Worm (Caenorhabditis elegans) whole organism, L3 larva: Measurements from ENCODE around the gene tsen-2.
"Not testable (repeated sequence)": the region's sequence is repeated elsewhere in the genome, so short reads cannot be mapped to it uniquely, and the experiment has no call there.

Experiments
- aly-2 ChIP-seq: fragments of 150-350 bp; optimal IDR thresholded peaks from 2 replicates; lab custom pipeline; 2014; ENCODE audit warnings: missing biosample characterization, missing genetic modification characterization
- ceh-16 ChIP-seq: sonication (generic microtip); optimal IDR thresholded peaks from 2 replicates; lab custom pipeline; 2017; ENCODE audit warnings: missing biosample characterization, missing genetic modification characterization
- ceh-28 ChIP-seq: fragments of 150-350 bp; optimal IDR thresholded peaks from 2 replicates; lab custom pipeline; 2014; ENCODE audit warnings: missing biosample characterization, missing genetic modification reagents, missing genetic modification characterization
- egl-5 ChIP-seq: fragments of 150-350 bp; optimal IDR thresholded peaks from 2 replicates; lab custom pipeline; 2017; ENCODE audit warnings: missing biosample characterization, missing genetic modification reagents, missing genetic modification characterization, inconsistent platforms
- elt-2 ChIP-seq: sonication (generic microtip); optimal IDR thresholded peaks from 2 replicates; lab custom pipeline; 2016; ENCODE audit warnings: missing genetic modification reagents, mild to moderate bottlenecking, missing genetic modification characterization, missing compliant biosample characterization
- elt-3 ChIP-seq, 3 experiments: fragments of 150-350 bp in 1 of 3; sonication (generic microtip) in 2 of 3; optimal IDR thresholded peaks; 2 replicates in 2 of 3; 4 replicates in 1 of 3; lab custom pipeline; 2014 to 2017; ENCODE audit warnings: missing biosample characterization in 3 of 3, missing genetic modification characterization in 3 of 3
- eor-1 ChIP-seq, 2 experiments: fragments of 150-350 bp; optimal IDR thresholded peaks; 2 replicates each; lab custom pipeline; 2014 to 2018; ENCODE audit warnings: missing biosample characterization in 2 of 2, missing genetic modification characterization in 2 of 2
- jun-1 ChIP-seq: fragments of 150-350 bp; optimal IDR thresholded peaks from 2 replicates; lab custom pipeline; 2014; ENCODE audit warnings: missing biosample characterization, missing genetic modification reagents, missing genetic modification characterization
- lin-39 ChIP-seq: fragments of 150-350 bp; optimal IDR thresholded peaks from 2 replicates; lab custom pipeline; 2018; ENCODE audit warnings: missing biosample characterization, missing genetic modification reagents, missing genetic modification characterization
- lsy-12 ChIP-seq: sonication (generic microtip); optimal IDR thresholded peaks from 2 replicates; lab custom pipeline; 2016; ENCODE audit warnings: mild to moderate bottlenecking, missing genetic modification characterization, missing compliant biosample characterization
- mml-1 ChIP-seq: fragments of 150-350 bp; sonication (generic microtip); optimal IDR thresholded peaks from 3 replicates; lab custom pipeline; 2014; ENCODE audit warnings: missing biosample characterization, missing genetic modification characterization
- nfya-1 ChIP-seq: sonication (generic microtip); optimal IDR thresholded peaks from 2 replicates; lab custom pipeline; 2017; ENCODE audit warnings: missing genetic modification characterization, mild to moderate bottlenecking, missing compliant biosample characterization, antibody characterized with exemption, moderate library complexity; ENCODE audit not compliant: insufficient read depth
- nhr-11 ChIP-seq: fragments of 150-350 bp; optimal IDR thresholded peaks from 2 replicates; lab custom pipeline; 2014; ENCODE audit warnings: missing biosample characterization, missing genetic modification characterization
- nhr-12 ChIP-seq: fragments of 150-350 bp; optimal IDR thresholded peaks from 2 replicates; lab custom pipeline; 2014; ENCODE audit warnings: missing biosample characterization, missing genetic modification characterization
- nhr-23 ChIP-seq: fragments of 150-350 bp; optimal IDR thresholded peaks from 2 replicates; lab custom pipeline; 2014; ENCODE audit warnings: missing biosample characterization, missing genetic modification reagents, missing genetic modification characterization
- nhr-43 ChIP-seq: sonication (generic microtip); optimal IDR thresholded peaks from 2 replicates; lab custom pipeline; 2016; ENCODE audit warnings: mild to moderate bottlenecking, missing genetic modification characterization, missing compliant biosample characterization; ENCODE audit not compliant: poor library complexity, severe bottlenecking
- nhr-76 ChIP-seq: fragments of 150-350 bp; sonication (generic microtip); optimal IDR thresholded peaks from 5 replicates; lab custom pipeline; 2014; ENCODE audit warnings: missing biosample characterization, missing genetic modification characterization
- nhr-77 ChIP-seq: fragments of 150-350 bp; optimal IDR thresholded peaks from 2 replicates; lab custom pipeline; 2014; ENCODE audit warnings: missing biosample characterization, missing genetic modification characterization
- pha-4 ChIP-seq: fragments of 150-350 bp; optimal IDR thresholded peaks from 2 replicates; lab custom pipeline; 2014; ENCODE audit warnings: missing biosample characterization, missing genetic modification reagents, missing genetic modification characterization
- pqm-1 ChIP-seq: fragments of 150-350 bp; optimal IDR thresholded peaks from 2 replicates; lab custom pipeline; 2017; ENCODE audit warnings: missing biosample characterization, missing genetic modification characterization, inconsistent platforms
- sea-2 ChIP-seq: fragments of 150-350 bp; sonication (generic microtip); optimal IDR thresholded peaks from 4 replicates; lab custom pipeline; 2014; ENCODE audit warnings: missing biosample characterization, missing genetic modification reagents, missing genetic modification characterization
- skn-1 ChIP-seq: fragments of 150-350 bp; optimal IDR thresholded peaks from 2 replicates; lab custom pipeline; 2014; ENCODE audit warnings: missing biosample characterization, missing genetic modification characterization
- tbx-2 ChIP-seq: sonication (generic microtip); optimal IDR thresholded peaks from 2 replicates; lab custom pipeline; 2016; ENCODE audit warnings: mild to moderate bottlenecking, missing genetic modification characterization, missing compliant biosample characterization
- unc-39 ChIP-seq: sonication (generic microtip); optimal IDR thresholded peaks from 4 replicates; lab custom pipeline; 2017; ENCODE audit warnings: missing biosample characterization, missing genetic modification characterization
- unc-62 ChIP-seq: fragments of 150-350 bp; sonication (generic microtip); optimal IDR thresholded peaks from 4 replicates; lab custom pipeline; 2014; ENCODE audit warnings: missing biosample characterization, missing genetic modification reagents, missing genetic modification characterization
- ztf-11 ChIP-seq: fragments of 150-350 bp; optimal IDR thresholded peaks from 2 replicates; lab custom pipeline; 2014; ENCODE audit warnings: missing biosample characterization, missing genetic modification characterization
- ztf-4 ChIP-seq: fragments of 150-350 bp; optimal IDR thresholded peaks from 2 replicates; lab custom pipeline; 2014; ENCODE audit warnings: missing biosample characterization, missing genetic modification characterization

The tsen-2 gene

ce11 chrIII:11900022-11900421 is 2.0 kb upstream of the tsen-2 start:
- TF ChIP-seq nfya-1 (peak; percentile 83), eor-1 (tag; optimal IDR thresholded peaks at IDR 0.05; lab: Kevin White, UChicago) (no peak)
- TF ChIP-seq, all 47 proteins: peak for 1

- TF ChIP-seq ceh-16 (tag; lab: Kevin White, UChicago) (no peak), nfya-1 (peak; percentile 57), nhr-12 (tag; lab: Kevin White, UChicago) (no peak), unc-39 (tag; lab: Kevin White, UChicago) (no peak)
Observed at ce11 chrIII:11896652-11897051, 1.4 kb downstream of the tsen-2 start.

ce11 chrIII:11895504-11895903 is 2.6 kb downstream of the tsen-2 start:
- TF ChIP-seq ztf-4 (tag; lab: Kevin White, UChicago) (no peak), sea-2 (GFP tag; lab: Kevin White, UChicago) (no peak), nhr-77 (no peak), nfya-1 (peak; percentile 70), nhr-76 (tag; lab: Kevin White, UChicago) (no peak), elt-2 (tag; lab: Kevin White, UChicago) (no peak), nhr-43 (tag; lab: Kevin White, UChicago) (no peak)

ce11 chrIII:11892939-11893338 is 5.1 kb downstream of the tsen-2 start, which contains the start of gene Y56A3A.41:
Y56A3A.41 (minus strand) TSS chrIII:11893039.
- TF ChIP-seq unc-62 (GFP tag; lab: Kevin White, UChicago) (no peak), skn-1 (tag; lab: Kevin White, UChicago) (no peak), ztf-11 (tag; lab: Kevin White, UChicago) (no peak), nhr-11 (no peak), mml-1 (tag; lab: Kevin White, UChicago) (no peak), lsy-12 (tag; lab: Kevin White, UChicago) (no peak)

- TF ChIP-seq tbx-2 (tag; lab: Kevin White, UChicago) (no peak), pha-4 (tag; lab: Kevin White, UChicago) (no peak), ceh-16 (tag; lab: Kevin White, UChicago) (no peak), jun-1 (no peak), aly-2 (tag; lab: Kevin White, UChicago) (no peak), unc-39 (tag; lab: Kevin White, UChicago) (no peak), elt-3 (tag; optimal IDR thresholded peaks at IDR 0.05; lab: Kevin White, UChicago) (no peak), ceh-28 (tag; lab: Kevin White, UChicago) (no peak), unc-62 (GFP tag; lab: Kevin White, UChicago) (no peak), nhr-11 (no peak), lin-39 (tag; lab: Kevin White, UChicago) (no peak), nfya-1 (no peak), egl-5 (tag; lab: Kevin White, UChicago) (no peak)
Observed at ce11 chrIII:11891335-11891734, 6.7 kb downstream of the tsen-2 start, which contains the start of gene faah-5. faah-5 (minus strand) TSS chrIII:11891435.

ce11 chrIII:11883694-11884093 is 14.4 kb downstream of the tsen-2 start, which contains the start of gene fbxb-22:
fbxb-22 (minus strand) TSS chrIII:11883754.
- TF ChIP-seq nhr-23, pqm-1, ceh-28 (tag; lab: Kevin White, UChicago): not testable (repeated sequence)
- TF ChIP-seq, all 47 proteins: peak for 0; not testable (repeated sequence) for 47

- TF ChIP-seq nhr-77 (no peak), nfya-1 (no peak), elt-2 (tag; lab: Kevin White, UChicago) (peak; percentile 85), pqm-1 (tag; lab: Kevin White, UChicago) (peak; percentile 67), pha-4 (tag; lab: Kevin White, UChicago) (peak; percentile 45), nhr-11 (no peak)
Observed at ce11 chrIII:11881549-11881948, 16.5 kb downstream of the tsen-2 start.
